Fruit fly (Drosophila melanogaster) whole organism: ENCODE measurements around the gene CG6999.

Source experiments
- CG8478 ChIP-seq: fragments of >200 bp; optimal IDR thresholded peaks from 2 replicates; lab custom pipeline; 2018; ENCODE audit warnings: inconsistent platforms
- usp ChIP-seq: fragments of >200 bp; optimal IDR thresholded peaks from 2 replicates; lab custom pipeline; 2017; ENCODE audit warnings: missing biosample characterization, missing genetic modification characterization, mixed read lengths

DNA sequence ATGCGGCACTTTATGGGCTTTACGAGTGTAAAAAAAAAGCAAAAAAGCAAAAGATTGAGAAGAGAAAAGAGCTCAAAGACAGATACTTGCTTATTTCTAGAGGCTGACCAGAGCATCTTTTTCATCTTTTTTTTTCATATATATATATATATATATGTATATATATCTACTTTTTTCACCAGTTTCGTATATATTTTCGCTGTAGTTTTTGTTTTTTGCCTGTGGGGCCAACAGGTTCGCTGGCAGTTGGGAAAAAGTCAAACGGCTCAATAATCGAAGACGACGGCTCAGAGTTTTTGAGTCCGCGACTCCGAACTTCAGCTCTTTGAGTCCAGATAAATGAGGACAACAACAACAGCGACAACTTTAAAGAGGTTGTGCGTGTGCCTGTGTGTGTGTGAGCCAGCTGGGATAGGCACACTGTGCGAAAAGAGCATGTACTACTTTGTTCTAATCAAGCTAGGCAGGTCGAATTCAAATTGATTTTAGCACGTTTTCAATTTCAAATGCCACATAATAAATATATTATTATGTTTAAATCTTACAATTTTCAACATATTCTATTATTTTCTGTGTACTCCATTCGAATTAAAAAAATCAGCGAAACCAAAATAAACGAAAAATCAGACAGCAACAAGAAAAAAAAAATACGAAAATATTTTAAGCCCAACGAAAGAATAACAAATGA is 21.2 kb upstream of the CG6999 start:
- TF ChIP-seq CG8478 (lab: Kevin White, UChicago) (no peak), usp (no peak)
